Fruit fly (Drosophila melanogaster) S2 (cell line): ENCODE data around the gene ort.

ENCODE experiments used
- CG8478 ChIP-seq: fragments of >200 bp; optimal IDR thresholded peaks from 2 replicates; lab custom pipeline; 2018
- CTCF ChIP-seq, 2 experiments: fragments of >200 bp; optimal IDR thresholded peaks; 2 replicates each; lab custom pipeline; 2018

The ort gene

DNA sequence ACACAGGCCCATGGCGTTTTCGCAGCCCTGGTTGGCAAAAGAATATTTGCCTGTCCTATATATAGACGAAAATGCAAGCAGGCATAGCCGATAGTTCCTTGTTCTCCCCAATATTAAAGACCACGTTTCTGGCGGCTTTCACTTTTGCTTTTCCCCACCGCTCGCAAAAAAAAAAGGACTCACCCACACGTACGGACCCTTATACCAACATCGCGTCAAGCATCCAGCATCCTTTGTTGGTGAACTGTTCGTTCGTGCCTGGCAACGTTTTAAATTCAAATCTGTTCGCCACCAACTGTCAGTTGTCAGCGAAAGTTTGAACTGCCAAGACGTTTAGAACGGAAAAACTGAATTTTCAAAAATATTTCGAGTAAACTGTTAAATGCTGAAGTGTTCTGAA lies at the start of gene ort:
ort (plus strand) TSS at position 301 of the 400 bp plus-strand sequence.
- TF ChIP-seq CTCF (optimal IDR thresholded peaks at IDR 0.05; lab: Kevin White, UChicago) (no peak), CG8478 (lab: Kevin White, UChicago) (no peak)

DNA sequence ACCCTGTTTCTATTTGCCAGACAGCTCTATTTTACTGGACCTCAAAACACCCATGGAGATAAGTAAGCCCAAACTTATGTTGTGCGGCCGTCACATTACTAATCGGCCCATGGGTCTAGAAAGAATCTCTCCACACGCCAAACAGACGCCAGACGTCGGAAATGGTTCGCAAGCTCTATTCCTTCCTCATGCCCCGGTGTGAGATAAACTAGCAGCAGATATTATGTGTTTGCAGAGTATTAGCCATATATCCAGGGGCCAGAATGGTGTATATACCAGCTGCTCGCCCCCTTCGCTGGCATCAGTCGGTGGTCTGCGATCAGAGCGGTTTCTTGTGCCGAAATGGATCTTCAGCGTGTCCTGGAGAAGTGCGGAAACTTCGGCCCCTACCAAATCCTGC lies 49.6 kb upstream of the ort start, which contains the start of gene CG17752:
CG17752 (plus strand) TSS at position 301 of the 400 bp plus-strand sequence.
- TF ChIP-seq CTCF (optimal IDR thresholded peaks at IDR 0.05; lab: Kevin White, UChicago): no peak
- no peak for TF ChIP-seq CG8478 (lab: Kevin White, UChicago)

dm6 chr3R:19612908-19613431 lies 46.6 kb upstream of the ort start, which contains the start of gene CG16727:
CG16727 (plus strand) TSS chr3R:19613381.
- TF ChIP-seq CTCF (optimal IDR thresholded peaks at IDR 0.05; lab: Kevin White, UChicago) (no peak), CG8478 (lab: Kevin White, UChicago) (no peak)

DNA sequence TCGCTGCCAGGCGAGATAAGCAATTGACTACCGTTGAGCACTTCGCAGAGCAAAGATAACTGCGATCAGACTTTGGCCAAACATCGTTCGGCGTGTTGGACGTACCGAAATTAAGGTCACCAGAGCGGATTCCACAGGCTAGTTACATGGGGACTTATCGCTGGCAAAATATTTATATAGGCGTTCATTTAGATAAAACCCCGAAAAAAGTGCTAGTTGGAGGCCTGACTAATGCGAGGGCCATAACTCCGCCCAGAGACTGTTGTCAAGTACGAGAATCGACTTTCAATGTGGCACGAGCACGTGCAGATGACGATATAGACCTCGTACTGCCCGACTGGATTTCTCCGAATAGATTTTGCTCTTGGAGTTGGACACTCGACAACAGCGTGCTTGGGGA lies 39.6 kb upstream of the ort start:
- TF ChIP-seq CG8478 (lab: Kevin White, UChicago) (no peak), CTCF (optimal IDR thresholded peaks at IDR 0.05; lab: Kevin White, UChicago) (no peak)

DNA sequence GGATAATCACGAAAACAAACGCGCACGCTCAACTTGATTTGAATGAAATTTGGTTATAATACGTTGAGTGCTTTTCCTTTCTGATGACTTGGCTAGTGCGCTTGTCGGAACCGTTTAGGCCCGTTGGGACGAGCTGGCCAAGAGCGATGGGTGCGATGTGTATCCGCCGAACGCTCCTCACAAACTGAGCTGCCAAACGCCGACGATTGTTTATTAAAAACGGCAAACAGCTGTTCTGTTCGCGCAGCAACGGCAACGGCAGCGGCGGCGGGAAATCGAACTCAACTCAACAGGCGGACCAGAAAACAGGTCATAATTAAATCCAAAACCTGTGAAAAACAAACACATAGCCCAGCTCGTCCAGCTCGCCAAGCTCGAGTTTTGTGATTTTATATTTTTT lies 38.6 kb upstream of the ort start:
- TF ChIP-seq CG8478 (lab: Kevin White, UChicago): no peak

DNA sequence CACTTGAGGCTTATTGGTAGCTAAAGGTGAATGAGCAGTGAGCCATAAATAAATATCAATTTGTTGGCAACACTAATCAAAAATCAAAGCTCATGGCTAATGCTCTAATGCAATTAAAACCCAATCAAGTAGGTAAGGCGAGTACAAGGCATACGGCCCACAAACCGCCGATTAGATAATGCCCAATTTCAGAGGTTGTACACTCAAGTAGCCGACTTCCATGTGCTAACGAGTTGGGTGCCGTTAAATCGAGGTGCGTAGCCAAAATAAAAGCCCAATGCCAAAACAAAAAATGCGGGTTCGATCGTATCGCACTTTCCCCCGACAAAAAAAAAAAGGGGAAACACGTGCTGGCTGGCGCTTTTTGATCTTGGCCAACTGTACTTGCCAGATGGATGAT lies 37.5 kb upstream of the ort start:
- TF ChIP-seq CTCF (optimal IDR thresholded peaks at IDR 0.05; lab: Kevin White, UChicago): no peak
- TF ChIP-seq CG8478 (lab: Kevin White, UChicago): no peak

- no peak for TF ChIP-seq CG8478 (lab: Kevin White, UChicago)
- no peak for TF ChIP-seq CTCF (optimal IDR thresholded peaks at IDR 0.05; lab: Kevin White, UChicago)
Measured at dm6 chr3R:19623606-19624005, 35.9 kb upstream of the ort start.

- no peak for TF ChIP-seq CTCF (optimal IDR thresholded peaks at IDR 0.05; lab: Kevin White, UChicago)
- TF ChIP-seq CG8478 (lab: Kevin White, UChicago): no peak
Measured at dm6 chr3R:19624482-19624881, 35.1 kb upstream of the ort start.

DNA sequence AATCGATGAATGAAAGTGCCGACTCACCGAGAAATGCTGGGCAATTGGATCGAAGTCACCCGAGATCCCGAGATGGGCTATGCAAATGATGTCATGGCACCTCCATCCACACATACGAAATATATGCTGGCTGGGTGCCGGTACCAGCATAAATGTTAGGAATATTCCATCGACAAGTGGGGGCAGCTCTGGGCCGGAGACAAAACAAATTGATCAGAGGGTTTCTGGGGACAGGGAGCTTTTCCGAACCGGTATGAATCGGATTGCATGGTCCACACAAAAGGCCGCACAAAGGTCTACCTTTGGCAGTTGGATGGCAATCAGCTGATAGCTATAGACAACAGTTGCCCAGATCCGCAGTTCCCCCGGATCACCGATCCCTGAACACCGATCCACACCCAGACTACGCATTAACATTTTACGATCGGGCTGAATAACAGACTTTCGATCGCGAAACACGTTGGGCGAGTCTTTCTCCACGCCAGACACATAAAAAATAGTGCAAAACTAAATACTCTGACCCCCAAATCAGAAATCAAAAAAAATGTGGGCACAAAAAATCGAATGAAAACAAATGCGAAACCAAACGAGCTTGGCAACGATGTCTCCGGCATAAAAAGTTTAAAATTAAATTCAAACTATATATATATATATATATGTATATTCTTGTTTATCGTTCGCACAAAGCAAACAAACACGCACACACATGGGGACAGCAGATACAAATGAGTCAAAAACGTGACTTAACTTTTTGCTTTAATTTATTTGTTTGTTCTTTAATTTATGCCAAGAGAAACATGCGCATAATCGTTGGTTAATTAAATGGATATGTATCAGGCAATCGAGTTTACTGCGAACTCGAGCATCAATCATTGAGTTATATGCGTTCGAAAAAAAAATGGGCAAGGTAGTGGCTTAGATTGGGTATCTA lies 34.0 kb upstream of the ort start:
- TF ChIP-seq CG8478 (lab: Kevin White, UChicago) (no peak), CTCF (optimal IDR thresholded peaks at IDR 0.05; lab: Kevin White, UChicago) (no peak)

- TF ChIP-seq CG8478 (lab: Kevin White, UChicago) (no peak), CTCF (optimal IDR thresholded peaks at IDR 0.05; lab: Kevin White, UChicago) (no peak)
Measured at dm6 chr3R:19627792-19628522, 31.6 kb upstream of the ort start.

DNA sequence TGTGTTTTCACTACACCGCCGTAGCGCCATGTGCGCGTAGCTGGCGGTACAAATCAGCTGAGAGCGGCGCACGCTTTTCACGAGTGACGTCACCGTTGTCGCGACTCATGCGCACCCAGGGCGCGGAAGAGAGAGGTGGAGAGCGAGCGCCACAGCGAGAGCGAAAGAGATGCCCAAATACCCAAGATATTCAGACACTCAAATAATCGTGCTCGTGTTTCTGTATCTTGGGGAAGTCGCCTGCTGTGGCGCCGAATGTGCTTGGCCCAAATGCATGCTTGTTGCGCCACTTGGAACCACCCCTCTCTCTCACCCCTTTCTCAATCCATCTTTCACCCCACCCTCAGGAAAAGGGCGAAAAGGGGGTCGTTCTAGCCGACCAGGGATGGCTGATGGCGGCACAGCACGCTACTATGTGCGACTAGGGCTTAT lies 26.8 kb upstream of the ort start, which contains the start of gene CG6231:
CG6231 (minus strand) TSS at position 34 of the 432 bp plus-strand sequence.
- TF ChIP-seq CTCF (optimal IDR thresholded peaks at IDR 0.05; lab: Kevin White, UChicago): no peak
- TF ChIP-seq CG8478 (lab: Kevin White, UChicago): no peak

DNA sequence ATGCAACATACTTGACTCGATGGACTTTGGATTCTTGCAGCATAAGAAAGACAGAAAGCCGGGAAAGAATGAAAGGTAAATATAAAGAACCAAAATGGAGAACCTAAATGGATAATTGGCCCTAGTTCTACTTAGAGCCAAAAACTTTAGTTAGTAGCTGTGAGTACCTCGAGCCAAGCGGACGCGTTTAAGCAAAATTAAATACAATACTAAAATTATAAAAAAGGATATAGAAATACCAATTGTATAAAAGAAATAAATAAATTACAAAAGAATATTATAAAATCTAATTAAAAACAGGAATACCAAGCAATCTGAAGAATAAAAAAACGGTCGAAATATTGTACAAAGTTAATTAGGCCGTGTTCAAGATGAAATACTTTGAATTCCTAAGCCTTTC lies 24.9 kb upstream of the ort start, which contains the start of gene CG34138:
CG34138 (plus strand) TSS at position 301 of the 400 bp plus-strand sequence.
- TF ChIP-seq CTCF (optimal IDR thresholded peaks at IDR 0.05; lab: Kevin White, UChicago) (no peak), CG8478 (lab: Kevin White, UChicago) (no peak)

dm6 chr3R:19638004-19638403 lies 21.5 kb upstream of the ort start:
- TF ChIP-seq CTCF (optimal IDR thresholded peaks at IDR 0.05; lab: Kevin White, UChicago): no peak
- TF ChIP-seq CG8478 (lab: Kevin White, UChicago): no peak

- TF ChIP-seq CTCF (optimal IDR thresholded peaks at IDR 0.05; lab: Kevin White, UChicago): no peak
- TF ChIP-seq CG8478 (lab: Kevin White, UChicago): no peak
Measured at dm6 chr3R:19641058-19641457, 18.5 kb upstream of the ort start.
